Worm (Caenorhabditis elegans) whole organism, L3 larva: ENCODE data around the gene srh-274.

ENCODE experiments used
- aly-2 ChIP-seq: fragments of 150-350 bp; optimal IDR thresholded peaks from 2 replicates; lab custom pipeline; 2014; ENCODE audit warnings: missing biosample characterization, missing genetic modification characterization
- ama-1 ChIP-seq: fragments of 150-350 bp; optimal IDR thresholded peaks from 2 replicates; lab custom pipeline; 2018
- jun-1 ChIP-seq: fragments of 150-350 bp; optimal IDR thresholded peaks from 2 replicates; lab custom pipeline; 2014; ENCODE audit warnings: missing biosample characterization, missing genetic modification reagents, missing genetic modification characterization
- nhr-23 ChIP-seq: fragments of 150-350 bp; optimal IDR thresholded peaks from 2 replicates; lab custom pipeline; 2014; ENCODE audit warnings: missing biosample characterization, missing genetic modification reagents, missing genetic modification characterization
- nhr-28 ChIP-seq: fragments of 150-350 bp; optimal IDR thresholded peaks from 2 replicates; lab custom pipeline; 2014; ENCODE audit warnings: missing biosample characterization, missing genetic modification characterization
- nhr-76 ChIP-seq: fragments of 150-350 bp; sonication (generic microtip); optimal IDR thresholded peaks from 5 replicates; lab custom pipeline; 2014; ENCODE audit warnings: missing biosample characterization, missing genetic modification characterization
- pha-4 ChIP-seq: fragments of 150-350 bp; optimal IDR thresholded peaks from 2 replicates; lab custom pipeline; 2014; ENCODE audit warnings: missing biosample characterization, missing genetic modification reagents, missing genetic modification characterization
- skn-1 ChIP-seq: fragments of 150-350 bp; optimal IDR thresholded peaks from 2 replicates; lab custom pipeline; 2014; ENCODE audit warnings: missing biosample characterization, missing genetic modification characterization
- zag-1 ChIP-seq: fragments of 150-350 bp; optimal IDR thresholded peaks from 2 replicates; lab custom pipeline; 2014; ENCODE audit warnings: missing biosample characterization, missing genetic modification characterization

- no peak for TF ChIP-seq skn-1 (tag; lab: Kevin White, UChicago)
- no peak for TF ChIP-seq pha-4 (tag; lab: Kevin White, UChicago)
- TF ChIP-seq aly-2 (tag; lab: Kevin White, UChicago): no peak
- no peak for TF ChIP-seq zag-1 (tag; lab: Kevin White, UChicago)
- TF ChIP-seq ama-1 (lab: Kevin White, UChicago): no peak
- no peak for TF ChIP-seq nhr-76 (tag; lab: Kevin White, UChicago)
- TF ChIP-seq nhr-28: no peak
- TF ChIP-seq jun-1: no peak
- TF ChIP-seq nhr-23 (tag; lab: Kevin White, UChicago): no peak
These were observed 21.0 kb upstream of the srh-274 start, which contains the start of gene C32B5.13 for ce11 chrII:961961-962360.
